Worm (Caenorhabditis elegans) whole organism, L1 larva: ENCODE results near the gene lron-1.
A peak's percentile ranks its signal among the peaks of the same experiment; 100 is the strongest.

Experiments used
- efl-3 ChIP-seq: fragments of 200-800 bp; sonication (Bioruptor generic); optimal IDR thresholded peaks from 2 replicates; lab custom pipeline; 2018; ENCODE audit warnings: mild to moderate bottlenecking, missing genetic modification characterization, missing compliant biosample characterization
- fkh-10 ChIP-seq: sonication (generic microtip); optimal IDR thresholded peaks from 2 replicates; lab custom pipeline; 2017; ENCODE audit warnings: missing biosample characterization, missing genetic modification reagents, missing genetic modification characterization
- fos-1 ChIP-seq: fragments of 150-350 bp; optimal IDR thresholded peaks from 2 replicates; lab custom pipeline; 2014; ENCODE audit warnings: missing biosample characterization, missing genetic modification characterization
- irx-1 ChIP-seq: sonication (generic microtip); optimal IDR thresholded peaks from 2 replicates; lab custom pipeline; 2016; ENCODE audit warnings: missing genetic modification characterization, missing compliant biosample characterization
- jun-1 ChIP-seq: fragments of 150-350 bp; optimal IDR thresholded peaks from 2 replicates; lab custom pipeline; 2014; ENCODE audit warnings: missing biosample characterization, missing genetic modification reagents, missing genetic modification characterization
- lir-3 ChIP-seq: sonication (generic microtip); optimal IDR thresholded peaks from 2 replicates; lab custom pipeline; 2016; ENCODE audit warnings: mild to moderate bottlenecking, missing genetic modification characterization, moderate library complexity, missing compliant biosample characterization; ENCODE audit not compliant: poor library complexity
- nhr-11 ChIP-seq: fragments of 150-350 bp; optimal IDR thresholded peaks from 2 replicates; lab custom pipeline; 2014; ENCODE audit warnings: missing biosample characterization, missing genetic modification characterization
- pqm-1 ChIP-seq: sonication (generic microtip); optimal IDR thresholded peaks from 3 replicates; lab custom pipeline; 2017; ENCODE audit warnings: missing biosample characterization, missing genetic modification characterization
- skn-1 ChIP-seq: fragments of 150-350 bp; optimal IDR thresholded peaks from 2 replicates; lab custom pipeline; 2014; ENCODE audit warnings: missing biosample characterization, missing genetic modification characterization
- snpc-4 ChIP-seq: fragments of 150-350 bp; optimal IDR thresholded peaks from 2 replicates; lab custom pipeline; 2014; ENCODE audit warnings: missing biosample characterization, missing genetic modification characterization
- sptf-1 ChIP-seq: fragments of 150-350 bp; optimal IDR thresholded peaks from 2 replicates; lab custom pipeline; 2014; ENCODE audit warnings: missing biosample characterization, missing genetic modification characterization
- vab-15 ChIP-seq: sonication (generic microtip); optimal IDR thresholded peaks from 2 replicates; lab custom pipeline; 2017; ENCODE audit warnings: missing genotype, mild to moderate bottlenecking, missing genetic modification characterization, missing compliant biosample characterization
- ztf-11 ChIP-seq, 2 experiments: sonication (generic microtip); optimal IDR thresholded peaks; 2 replicates each; lab custom pipeline; 2016 to 2017; ENCODE audit warnings: missing genetic modification characterization in 2 of 2, missing biosample characterization in 1 of 2, missing compliant biosample characterization in 1 of 2

- TF ChIP-seq fkh-10 (GFP tag; lab: Kevin White, UChicago) (peak; percentile 91), lir-3 (no peak), ztf-11 (tag; optimal IDR thresholded peaks at IDR 0.05; lab: Kevin White, UChicago) (no peak), fos-1 (tag; lab: Kevin White, UChicago) (no peak), irx-1 (tag; lab: Kevin White, UChicago) (no peak), vab-15 (no peak), pqm-1 (tag; lab: Kevin White, UChicago) (no peak), nhr-11 (tag; lab: Kevin White, UChicago) (no peak), sptf-1 (no peak), jun-1 (tag; lab: Kevin White, UChicago) (no peak), efl-3 (no peak), skn-1 (no peak), snpc-4 (tag; lab: Kevin White, UChicago) (no peak)
These were observed 20.7 kb downstream of the lron-1 start for ce11 chrX:14593206-14593605.
